Fruit fly (Drosophila melanogaster) Kc167 (cell line): Measurements from ENCODE around the gene CG31275.

Source experiments
- Myc ChIP-seq: fragments of >200 bp; optimal IDR thresholded peaks from 2 replicates; lab custom pipeline; 2017; ENCODE audit warnings: missing external identifiers
- Sin3A ChIP-seq: fragments of >200 bp; optimal IDR thresholded peaks from 2 replicates; lab custom pipeline; 2018; ENCODE audit warnings: missing external identifiers
- h ChIP-seq: fragments of >200 bp; optimal IDR thresholded peaks from 3 replicates; lab custom pipeline; 2018; ENCODE audit warnings: missing external identifiers
- insv ChIP-seq: fragments of >200 bp; optimal IDR thresholded peaks from 3 replicates; lab custom pipeline; 2018; ENCODE audit warnings: missing external identifiers
- psq ChIP-seq: fragments of >200 bp; optimal IDR thresholded peaks from 2 replicates; lab custom pipeline; 2017; ENCODE audit warnings: missing external identifiers

dm6 chr3R:16791619-16792018 lies 40.5 kb upstream of the CG31275 start:
- TF ChIP-seq Myc (lab: Kevin White, UChicago) (no peak), h (lab: Kevin White, UChicago) (no peak), psq (lab: Kevin White, UChicago) (no peak), insv (lab: Kevin White, UChicago) (no peak), Sin3A (lab: Kevin White, UChicago) (no peak)
